Fruit fly (Drosophila melanogaster) whole organism, embryonic: ENCODE measurements around the gene CG43618.

Experiments
- BEAF-32 ChIP-seq: fragments of 200-800 bp; sonication (Bioruptor generic); optimal IDR thresholded peaks from 3 replicates; lab custom pipeline; 2017; ENCODE audit warnings: missing biosample characterization, missing genetic modification characterization, mild to moderate bottlenecking, moderate library complexity, missing genetic modification reagents
- C15 ChIP-seq: fragments of 200-800 bp; sonication (Bioruptor generic); IDR thresholded peaks from 3 replicates; pipeline ENCODE4 v1.3.6; 2022; ENCODE audit warnings: missing biosample characterization, missing genetic modification characterization
- CG10209 ChIP-seq: fragments of 200-800 bp; sonication (Bioruptor generic); optimal IDR thresholded peaks from 3 replicates; lab custom pipeline; 2017; ENCODE audit warnings: missing biosample characterization, mild to moderate bottlenecking, missing genetic modification characterization, missing genetic modification reagents
- CG10431 ChIP-seq: fragments of 200-800 bp; sonication (Bioruptor generic); optimal IDR thresholded peaks from 3 replicates; lab custom pipeline; 2018; ENCODE audit warnings: missing biosample characterization, mild to moderate bottlenecking, missing genetic modification characterization
- CG1233 ChIP-seq: fragments of 200-800 bp; sonication (Bioruptor generic); optimal IDR thresholded peaks from 4 replicates; lab custom pipeline; 2018; ENCODE audit warnings: missing biosample characterization, mild to moderate bottlenecking, missing genetic modification characterization
- CG13624 ChIP-seq: fragments of 200-800 bp; sonication (Bioruptor generic); optimal IDR thresholded peaks from 2 replicates; lab custom pipeline; 2016; ENCODE audit warnings: missing biosample characterization, missing genetic modification characterization
- CG14050 ChIP-seq: fragments of 200-800 bp; sonication (Bioruptor generic); IDR thresholded peaks from 3 replicates; pipeline ENCODE4 v1.3.6; 2022; ENCODE audit warnings: missing biosample characterization, missing genetic modification characterization
- CG15514 ChIP-seq: fragments of 200-800 bp; sonication (Bioruptor generic); optimal IDR thresholded peaks from 3 replicates; lab custom pipeline; 2017; ENCODE audit warnings: missing biosample characterization, missing genetic modification characterization, mild to moderate bottlenecking, moderate library complexity, missing genetic modification reagents
- CG15696 ChIP-seq: fragments of 200-800 bp; sonication (Bioruptor generic); optimal IDR thresholded peaks from 2 replicates; lab custom pipeline; 2019; ENCODE audit warnings: missing biosample characterization, mild to moderate bottlenecking, missing genetic modification characterization, moderate library complexity
- CG1603 ChIP-seq: fragments of 200-800 bp; sonication (Bioruptor generic); optimal IDR thresholded peaks from 2 replicates; lab custom pipeline; 2019; ENCODE audit warnings: missing biosample characterization, mild to moderate bottlenecking, missing genetic modification characterization, moderate library complexity
- CG1647 ChIP-seq: fragments of 200-800 bp; sonication (Bioruptor generic); optimal IDR thresholded peaks from 3 replicates; lab custom pipeline; 2016; ENCODE audit warnings: missing biosample characterization, missing genetic modification characterization
- CG17186 ChIP-seq: fragments of 200-800 bp; sonication (Bioruptor generic); optimal IDR thresholded peaks from 3 replicates; lab custom pipeline; 2017; ENCODE audit warnings: missing biosample characterization, missing genetic modification reagents, missing genetic modification characterization
- CG17359 ChIP-seq: fragments of 200-800 bp; sonication (Bioruptor generic); optimal IDR thresholded peaks from 3 replicates; lab custom pipeline; 2018; ENCODE audit warnings: missing biosample characterization, mild to moderate bottlenecking, missing genetic modification characterization, moderate library complexity
- CG18619 ChIP-seq: fragments of 200-800 bp; sonication (Bioruptor generic); optimal IDR thresholded peaks from 3 replicates; lab custom pipeline; 2017; ENCODE audit warnings: missing biosample characterization, mild to moderate bottlenecking, missing genetic modification characterization
- CG4617 ChIP-seq: fragments of 200-800 bp; sonication (Bioruptor generic); optimal IDR thresholded peaks from 3 replicates; lab custom pipeline; 2016; ENCODE audit warnings: missing biosample characterization, missing genetic modification characterization, borderline replicate concordance
- CG6654 ChIP-seq: fragments of 200-800 bp; sonication (Bioruptor generic); optimal IDR thresholded peaks from 2 replicates; lab custom pipeline; 2017; ENCODE audit warnings: missing biosample characterization, mild to moderate bottlenecking, missing genetic modification characterization
- CG6854 ChIP-seq: fragments of 200-800 bp; sonication (Bioruptor generic); optimal IDR thresholded peaks from 3 replicates; lab custom pipeline; 2017; ENCODE audit warnings: missing biosample characterization, mild to moderate bottlenecking, missing genetic modification characterization
- CG7987 ChIP-seq: fragments of 200-800 bp; sonication (Bioruptor generic); optimal IDR thresholded peaks from 2 replicates; lab custom pipeline; 2018; ENCODE audit warnings: missing biosample characterization, mild to moderate bottlenecking, missing genetic modification characterization, moderate library complexity
- CG9797 ChIP-seq: fragments of 200-800 bp; sonication (Bioruptor generic); optimal IDR thresholded peaks from 3 replicates; lab custom pipeline; 2018; ENCODE audit warnings: missing biosample characterization, mild to moderate bottlenecking, missing genetic modification characterization
- CHES-1-like ChIP-seq: fragments of 200-800 bp; sonication (Bioruptor generic); optimal IDR thresholded peaks from 2 replicates; lab custom pipeline; 2016; ENCODE audit warnings: missing biosample characterization, missing genetic modification characterization
- Camta ChIP-seq: fragments of 200-800 bp; sonication (Bioruptor generic); optimal IDR thresholded peaks from 2 replicates; lab custom pipeline; 2016; ENCODE audit warnings: missing biosample characterization, missing genetic modification characterization
- CkIIα-i1 ChIP-seq: fragments of 200-800 bp; sonication (Bioruptor generic); IDR thresholded peaks from 2 replicates; pipeline ENCODE4 v1.3.6; 2022; ENCODE audit warnings: missing biosample characterization, missing genetic modification characterization
- D19A ChIP-seq: fragments of 200-800 bp; optimal IDR thresholded peaks from 3 replicates; lab custom pipeline; 2019; ENCODE audit warnings: missing biosample characterization, mild to moderate bottlenecking, missing genetic modification characterization, moderate library complexity
- Dip2 ChIP-seq: fragments of 200-800 bp; sonication (Bioruptor generic); IDR thresholded peaks from 2 replicates; pipeline ENCODE4 v1.3.6; 2022; ENCODE audit warnings: missing biosample characterization, missing genetic modification characterization
- Dll ChIP-seq: fragments of 200-800 bp; sonication (Bioruptor generic); IDR thresholded peaks from 4 replicates; pipeline ENCODE4 v1.3.6; 2022; ENCODE audit warnings: missing biosample characterization, missing genetic modification characterization; ENCODE audit not compliant: partially characterized antibody
- Doc3 ChIP-seq: fragments of 200-800 bp; sonication (Bioruptor generic); IDR thresholded peaks from 3 replicates; pipeline ENCODE4 v1.3.6; 2022; ENCODE audit warnings: missing biosample characterization, missing genetic modification characterization; ENCODE audit not compliant: partially characterized antibody
- E2f2 ChIP-seq: fragments of 200-800 bp; sonication (Bioruptor generic); IDR thresholded peaks from 2 replicates; pipeline ENCODE4 v1.3.6; 2022; ENCODE audit warnings: missing biosample characterization, missing genetic modification characterization
- HLH4C ChIP-seq: fragments of 200-800 bp; sonication (Bioruptor generic); IDR thresholded peaks from 3 replicates; pipeline ENCODE4 v1.3.6; 2022; ENCODE audit warnings: missing biosample characterization, missing genetic modification characterization; ENCODE audit not compliant: partially characterized antibody
- HmgZ ChIP-seq: fragments of 200-800 bp; sonication (Bioruptor generic); optimal IDR thresholded peaks from 2 replicates; lab custom pipeline; 2018; ENCODE audit warnings: missing biosample characterization, mild to moderate bottlenecking, missing genetic modification characterization
- Nf-YC ChIP-seq: fragments of 200-800 bp; optimal IDR thresholded peaks from 3 replicates; lab custom pipeline; 2019; ENCODE audit warnings: missing biosample characterization, mild to moderate bottlenecking, missing genetic modification characterization, moderate library complexity
- Sry-β ChIP-seq: fragments of 200-800 bp; sonication (Bioruptor generic); optimal IDR thresholded peaks from 2 replicates; lab custom pipeline; 2018; ENCODE audit warnings: missing biosample characterization, mild to moderate bottlenecking, missing genetic modification characterization, moderate library complexity
- Sry-δ ChIP-seq: fragments of 200-800 bp; sonication (Bioruptor generic); optimal IDR thresholded peaks from 2 replicates; lab custom pipeline; 2016; ENCODE audit warnings: missing biosample characterization, missing genetic modification characterization
- ac ChIP-seq: fragments of 200-800 bp; sonication (Bioruptor generic); optimal IDR thresholded peaks from 3 replicates; lab custom pipeline; 2017; ENCODE audit warnings: missing biosample characterization, mild to moderate bottlenecking, missing genetic modification characterization
- cato ChIP-seq: fragments of 200-800 bp; sonication (Bioruptor generic); optimal IDR thresholded peaks from 2 replicates; lab custom pipeline; 2016; ENCODE audit warnings: missing biosample characterization, missing genetic modification characterization, borderline replicate concordance
- chif ChIP-seq, 2 experiments: fragments of 200-800 bp; sonication (Bioruptor generic); optimal IDR thresholded peaks; 3 replicates each; lab custom pipeline; 2016; ENCODE audit warnings: missing biosample characterization in 2 of 2, missing genetic modification characterization in 2 of 2
- dan ChIP-seq: fragments of 200-800 bp; sonication (Bioruptor generic); IDR thresholded peaks from 2 replicates; pipeline ENCODE4 v1.3.6; 2022; ENCODE audit warnings: missing biosample characterization, missing genetic modification characterization
- dmrt11E ChIP-seq: fragments of 200-800 bp; sonication (Bioruptor generic); optimal IDR thresholded peaks from 3 replicates; lab custom pipeline; 2018; ENCODE audit warnings: missing biosample characterization, mild to moderate bottlenecking, missing genetic modification characterization, moderate library complexity
- ftz-f1 ChIP-seq: fragments of 200-800 bp; sonication (Bioruptor generic); optimal IDR thresholded peaks from 2 replicates; lab custom pipeline; 2016; ENCODE audit warnings: missing biosample characterization, missing genetic modification characterization
- gcm2 ChIP-seq: fragments of 200-800 bp; sonication (Bioruptor generic); optimal IDR thresholded peaks from 2 replicates; lab custom pipeline; 2016; ENCODE audit warnings: missing biosample characterization, missing genetic modification characterization
- hkb ChIP-seq, 2 experiments: fragments of 200-800 bp in 1 of 2; fragments of >200 bp in 1 of 2; sonication (Bioruptor generic) in 1 of 2; IDR thresholded peaks in 1 of 2; optimal IDR thresholded peaks in 1 of 2; 2 replicates each; pipeline versions ENCODE4 v1.3.6 to Lab custom; 2017 to 2022; ENCODE audit warnings: missing biosample characterization in 1 of 2, missing genetic modification characterization in 1 of 2
- lbe ChIP-seq: fragments of 200-800 bp; sonication (Bioruptor generic); optimal IDR thresholded peaks from 2 replicates; lab custom pipeline; 2016; ENCODE audit warnings: missing biosample characterization, mild to moderate bottlenecking, missing genetic modification characterization
- pnt ChIP-seq: fragments of 200-800 bp; sonication (Bioruptor generic); optimal IDR thresholded peaks from 3 replicates; lab custom pipeline; 2016; ENCODE audit warnings: missing biosample characterization, missing genetic modification characterization
- ro ChIP-seq: fragments of 200-800 bp; sonication (Bioruptor generic); IDR thresholded peaks from 2 replicates; pipeline ENCODE4 v1.3.6; 2022; ENCODE audit warnings: missing biosample characterization, missing genetic modification characterization
- sqz ChIP-seq: fragments of 200-800 bp; sonication (Bioruptor generic); optimal IDR thresholded peaks from 3 replicates; lab custom pipeline; 2018; ENCODE audit warnings: missing biosample characterization, mild to moderate bottlenecking, missing genetic modification characterization
- stwl ChIP-seq: fragments of 200-800 bp; sonication (Bioruptor generic); optimal IDR thresholded peaks from 3 replicates; lab custom pipeline; 2018; ENCODE audit warnings: missing biosample characterization, mild to moderate bottlenecking, missing genetic modification characterization, moderate library complexity
- sug ChIP-seq: fragments of 200-800 bp; optimal IDR thresholded peaks from 2 replicates; lab custom pipeline; 2019; ENCODE audit warnings: missing biosample characterization, mild to moderate bottlenecking, missing genetic modification characterization, moderate library complexity
- unc-4 ChIP-seq: fragments of 200-800 bp; sonication (Bioruptor generic); IDR thresholded peaks from 2 replicates; pipeline ENCODE4 v1.3.6; 2022; ENCODE audit warnings: missing biosample characterization, missing genetic modification characterization; ENCODE audit not compliant: partially characterized antibody
- zf30C ChIP-seq: fragments of 200-800 bp; sonication (Bioruptor generic); optimal IDR thresholded peaks from 3 replicates; lab custom pipeline; 2018; ENCODE audit warnings: missing biosample characterization, mild to moderate bottlenecking, missing genetic modification characterization

The CG43618 gene

dm6 chr3R:8030151-8030899, 18.6 kb upstream of the CG43618 start, which contains the start of the genes CG10903 and CG2747 (continued):
- no peak for TF ChIP-seq CG15696
- TF ChIP-seq Sry-δ (GFP tag; lab: Kevin White, UChicago) = peak; percentile 58
- no peak for TF ChIP-seq CG1647
- peak; percentile 24 for TF ChIP-seq ftz-f1 (GFP tag; lab: Kevin White, UChicago)
- no peak for TF ChIP-seq Camta
- TF ChIP-seq zf30C = no peak
- TF ChIP-seq CG18619 (GFP tag; lab: Kevin White, UChicago) = no peak
- no peak for TF ChIP-seq CG10431
- TF ChIP-seq CG4617 (GFP tag; lab: Kevin White, UChicago) = peak; percentile 76
- TF ChIP-seq E2f2 (GFP tag; lab: Robert Waterston, UW) = peak; percentile 14; the same call in 1 of the 2 replicates
- peak; percentile 97 for TF ChIP-seq CG6654 (GFP tag; lab: Kevin White, UChicago)
- peak; percentile 70 for TF ChIP-seq sug (tag; lab: Kevin White, UChicago)
- TF ChIP-seq CHES-1-like (GFP tag; lab: Kevin White, UChicago) = peak; percentile 44
- TF ChIP-seq CG1233 = peak; percentile 3
- peak; percentile 42 for TF ChIP-seq CG7987 (GFP tag; lab: Kevin White, UChicago)
- no peak for TF ChIP-seq cato
- no peak for TF ChIP-seq dmrt11E (tag; lab: Kevin White, UChicago)
- TF ChIP-seq CG17186 (GFP tag; lab: Kevin White, UChicago) = peak; percentile 56
- TF ChIP-seq Dll (GFP tag; lab: Robert Waterston, UW) = peak; percentile 73
- peak; percentile 49 for TF ChIP-seq CG6854
- no peak for TF ChIP-seq CG14050
- no peak for TF ChIP-seq pnt (GFP tag; lab: Kevin White, UChicago)
- peak; percentile 22 for TF ChIP-seq stwl (tag; lab: Kevin White, UChicago)
- no peak for TF ChIP-seq CG10209
- no peak for TF ChIP-seq D19A (tag; lab: Kevin White, UChicago)
- TF ChIP-seq BEAF-32 = peak; percentile 80
- no peak for TF ChIP-seq CkIIα-i1 (GFP tag; lab: Robert Waterston, UW)
- no peak for TF ChIP-seq ro (GFP tag; lab: Robert Waterston, UW)
- peak; percentile 43 for TF ChIP-seq Nf-YC (tag; lab: Kevin White, UChicago)
- no peak for TF ChIP-seq hkb (optimal IDR thresholded peaks at IDR 0.05; lab: Kevin White, UChicago)
- TF ChIP-seq hkb (GFP tag; IDR thresholded peaks at IDR 0.05; lab: Robert Waterston, UW) = no peak
- peak; percentile 94 for TF ChIP-seq CG15514 (GFP tag; lab: Kevin White, UChicago)
- TF ChIP-seq CG1603 = peak; percentile 47
- TF ChIP-seq Sry-β (GFP tag; lab: Kevin White, UChicago) = peak; percentile 8
- no peak for TF ChIP-seq CG17359 (tag; lab: Kevin White, UChicago)
- TF ChIP-seq Dip2 (GFP tag; lab: Robert Waterston, UW) = no peak
- TF ChIP-seq HmgZ (tag; lab: Kevin White, UChicago) = peak; percentile 39
- TF ChIP-seq unc-4 (GFP tag; lab: Robert Waterston, UW) = peak; percentile 69; the same call in 1 of the 2 replicates
- TF ChIP-seq sqz (GFP tag; lab: Kevin White, UChicago) = no peak
- TF ChIP-seq C15 (GFP tag; lab: Robert Waterston, UW) = no peak
- no peak for TF ChIP-seq chif (GFP tag; optimal IDR thresholded peaks at IDR 0.05; lab: Kevin White, UChicago)
- TF ChIP-seq Doc3 (GFP tag; lab: Robert Waterston, UW) = peak; percentile 64; the same call in 2 of the 3 replicates
- peak; percentile 52; the same call in 1 of the 3 replicates for TF ChIP-seq HLH4C
- peak; percentile 12 for TF ChIP-seq CG9797 (GFP tag; lab: Kevin White, UChicago)
- no peak for TF ChIP-seq dan (GFP tag; lab: Robert Waterston, UW)
- TF ChIP-seq ac (GFP tag; lab: Kevin White, UChicago) = no peak
- TF ChIP-seq lbe (GFP tag; lab: Kevin White, UChicago) = no peak
- TF ChIP-seq gcm2 (GFP tag; lab: Kevin White, UChicago) = no peak
- TF ChIP-seq CG13624 = peak; percentile 17
